Worm (Caenorhabditis elegans) whole organism, late embryonic: ENCODE data around the gene dhs-7.

Source experiments
- ama-1 ChIP-seq: fragments of 150-350 bp; optimal IDR thresholded peaks from 2 replicates; lab custom pipeline; 2014
- ceh-31 ChIP-seq: sonication (generic microtip); optimal IDR thresholded peaks from 2 replicates; lab custom pipeline; 2016; ENCODE audit warnings: missing genetic modification characterization, missing compliant biosample characterization
- ceh-6 ChIP-seq: fragments of 200-800 bp; sonication (Bioruptor generic); optimal IDR thresholded peaks from 2 replicates; lab custom pipeline; 2018; ENCODE audit warnings: mild to moderate bottlenecking, missing genetic modification characterization, missing compliant biosample characterization
- elt-2 ChIP-seq: sonication (generic microtip); optimal IDR thresholded peaks from 2 replicates; lab custom pipeline; 2016; ENCODE audit warnings: missing genetic modification reagents, missing genetic modification characterization, missing compliant biosample characterization
- fkh-10 ChIP-seq: fragments of 150-350 bp; optimal IDR thresholded peaks from 2 replicates; lab custom pipeline; 2014; ENCODE audit warnings: missing biosample characterization, missing genetic modification reagents, missing genetic modification characterization
- hlh-8 ChIP-seq: sonication (generic microtip); optimal IDR thresholded peaks from 2 replicates; lab custom pipeline; 2016; ENCODE audit warnings: missing genotype, missing genetic modification characterization, missing compliant biosample characterization
- npax-4 ChIP-seq: sonication (generic microtip); optimal IDR thresholded peaks from 2 replicates; lab custom pipeline; 2016; ENCODE audit warnings: missing genetic modification characterization, missing compliant biosample characterization
- pha-4 ChIP-seq: fragments of 150-350 bp; optimal IDR thresholded peaks from 2 replicates; lab custom pipeline; 2018; ENCODE audit warnings: missing biosample characterization, missing genetic modification reagents, missing genetic modification characterization
- rnt-1 ChIP-seq: sonication (generic microtip); optimal IDR thresholded peaks from 2 replicates; lab custom pipeline; 2016; ENCODE audit warnings: missing genetic modification characterization, missing compliant biosample characterization
- sdc-2 ChIP-seq: sonication (generic microtip); optimal IDR thresholded peaks from 2 replicates; lab custom pipeline; 2016; ENCODE audit warnings: missing genotype, missing genetic modification characterization, missing compliant biosample characterization

DNA sequence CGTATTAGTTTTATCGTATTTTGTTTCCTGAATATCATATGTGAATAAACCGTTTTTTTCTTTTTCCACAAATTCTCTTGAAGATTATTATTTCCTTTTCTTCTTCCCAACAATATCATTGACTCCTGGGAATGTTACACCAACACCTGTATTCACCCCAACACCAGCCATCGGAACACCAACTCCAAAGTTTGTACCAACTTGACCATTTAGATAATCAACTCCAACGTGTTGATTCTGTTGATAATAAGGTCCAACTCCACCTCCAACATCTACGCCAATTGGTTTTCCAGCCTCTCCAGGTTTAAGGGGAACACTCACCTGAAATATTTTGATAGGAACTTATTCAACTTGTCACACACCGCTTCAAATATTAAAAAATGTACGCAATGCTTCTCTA, 10.8 kb downstream of the dhs-7 start:
- no peak for TF ChIP-seq ama-1 (lab: Kevin White, UChicago)
- no peak for TF ChIP-seq ceh-6 (GFP tag; lab: Kevin White, UChicago)
- no peak for TF ChIP-seq ceh-31
- no peak for TF ChIP-seq elt-2 (tag; lab: Kevin White, UChicago)
- no peak for TF ChIP-seq npax-4
- TF ChIP-seq fkh-10 (GFP tag; lab: Kevin White, UChicago), result no peak
- TF ChIP-seq sdc-2 (tag; lab: Kevin White, UChicago), result no peak
- no peak for TF ChIP-seq pha-4 (tag; lab: Kevin White, UChicago)
- TF ChIP-seq hlh-8 (tag; lab: Kevin White, UChicago), result no peak
- no peak for TF ChIP-seq rnt-1
